Fruit fly (Drosophila melanogaster): Measurements from ENCODE around the gene CG15803.

DNA sequence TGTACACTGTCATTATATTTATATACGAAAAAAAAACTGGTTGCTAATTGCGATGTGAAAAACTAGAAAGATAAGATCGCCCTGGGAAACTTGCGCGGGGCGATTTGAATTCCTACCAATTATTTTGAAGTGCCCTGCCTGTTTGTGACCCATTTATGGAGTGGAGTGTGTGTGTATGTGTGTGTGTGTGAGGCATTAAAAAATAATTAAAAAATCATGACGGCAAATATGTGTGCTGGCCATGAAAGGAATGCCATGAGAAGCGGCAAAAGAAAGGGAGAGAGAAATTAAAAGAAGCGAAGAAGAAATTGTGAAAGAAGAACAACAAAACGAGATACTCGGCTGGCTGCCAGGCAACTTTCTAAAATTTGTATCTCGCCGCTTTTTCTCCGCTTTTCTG is 50.6 kb downstream of the CG15803 start:
- TF ChIP-seq CTCF (optimal IDR thresholded peaks at IDR 0.05) (no peak), CG8478 (optimal IDR thresholded peaks at IDR 0.05) (no peak)

Data from S2 (cell line).